Fruit fly (Drosophila melanogaster) whole organism, pupa: Measurements from ENCODE around the gene CG4849.
A peak's percentile ranks its signal among the peaks of the same experiment; 100 is the strongest.

Experiments used
- CG12605 ChIP-seq: fragments of 200-800 bp; sonication (Bioruptor generic); IDR thresholded peaks from 2 replicates; pipeline ENCODE4 v1.3.6; 2022; ENCODE audit warnings: missing biosample characterization, missing genetic modification characterization
- CG13204 ChIP-seq: fragments of 200-800 bp; sonication (Bioruptor generic); optimal IDR thresholded peaks from 2 replicates; lab custom pipeline; 2018; ENCODE audit warnings: missing biosample characterization, mild to moderate bottlenecking, missing genetic modification characterization, moderate library complexity
- CG34367 ChIP-seq: fragments of 200-800 bp; sonication (Bioruptor generic); optimal IDR thresholded peaks from 2 replicates; lab custom pipeline; 2018; ENCODE audit warnings: missing biosample characterization, mild to moderate bottlenecking, missing genetic modification characterization
- fd96Ca ChIP-seq: fragments of 200-800 bp; sonication (Bioruptor generic); IDR thresholded peaks from 3 replicates; pipeline ENCODE4 v1.3.6; 2022; ENCODE audit warnings: missing biosample characterization, missing genetic modification characterization

DNA sequence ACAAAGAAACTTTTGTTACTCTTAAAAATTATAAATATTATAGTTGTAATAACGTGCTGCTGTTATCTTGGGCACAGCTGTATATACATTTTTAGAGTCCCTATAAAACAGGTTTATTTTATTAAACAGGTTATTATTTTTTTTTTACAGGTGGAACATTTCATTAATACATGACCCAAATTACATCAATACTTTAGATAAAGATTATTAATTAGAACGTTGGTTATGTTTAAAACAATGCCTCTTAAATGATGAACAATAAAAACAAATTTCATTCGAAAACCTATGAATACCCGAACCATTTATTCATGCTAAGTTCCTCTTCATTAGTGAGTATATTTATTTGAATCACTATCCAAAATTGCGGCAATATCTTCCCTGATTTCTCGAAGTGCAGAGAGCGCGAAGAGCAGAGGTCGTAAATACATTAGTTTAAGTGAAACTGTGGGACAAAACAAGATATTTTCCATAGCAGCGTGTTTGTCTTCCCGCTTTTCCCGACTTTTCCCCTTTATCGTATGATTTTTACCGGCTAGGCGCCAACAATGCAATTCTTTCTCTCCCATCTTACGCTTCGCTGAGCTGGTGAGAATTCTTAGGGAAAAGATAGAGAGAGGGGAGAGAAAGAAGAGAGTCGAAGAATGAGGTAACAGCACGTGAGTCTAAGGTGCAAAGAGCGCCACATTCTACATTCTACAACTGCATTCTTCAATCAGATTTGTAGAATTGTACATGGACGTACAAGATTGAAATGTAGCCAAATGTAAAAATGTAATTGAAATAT is 25.6 kb downstream of the CG4849 start:
- TF ChIP-seq CG34367 (tag; lab: Kevin White, UChicago) (peak; percentile 24), fd96Ca (GFP tag; lab: Robert Waterston, UW) (peak; percentile 74), CG13204 (no peak), CG12605 (GFP tag; lab: Robert Waterston, UW) (no peak)
